Worm (Caenorhabditis elegans) whole organism, L3 larva: ENCODE results near the gene K09E4.1.

Source experiments
- R02D3.7 ChIP-seq: fragments of 150-350 bp; optimal IDR thresholded peaks from 2 replicates; lab custom pipeline; 2014; ENCODE audit warnings: missing biosample characterization, missing genetic modification characterization
- ZK546.5 ChIP-seq: sonication (generic microtip); optimal IDR thresholded peaks from 2 replicates; lab custom pipeline; 2017; ENCODE audit warnings: missing biosample characterization, missing genetic modification characterization
- aly-2 ChIP-seq: fragments of 150-350 bp; optimal IDR thresholded peaks from 2 replicates; lab custom pipeline; 2014; ENCODE audit warnings: missing biosample characterization, missing genetic modification characterization
- ceh-16 ChIP-seq: sonication (generic microtip); optimal IDR thresholded peaks from 2 replicates; lab custom pipeline; 2017; ENCODE audit warnings: missing biosample characterization, missing genetic modification characterization
- ceh-28 ChIP-seq: fragments of 150-350 bp; optimal IDR thresholded peaks from 2 replicates; lab custom pipeline; 2014; ENCODE audit warnings: missing biosample characterization, missing genetic modification reagents, missing genetic modification characterization
- ceh-82 ChIP-seq: fragments of 150-350 bp; optimal IDR thresholded peaks from 2 replicates; lab custom pipeline; 2014; ENCODE audit warnings: missing biosample characterization, missing genetic modification characterization
- ceh-9 ChIP-seq: sonication (generic microtip); optimal IDR thresholded peaks from 2 replicates; lab custom pipeline; 2018; ENCODE audit warnings: missing biosample characterization, missing genetic modification characterization
- daf-12 ChIP-seq: fragments of 150-350 bp; optimal IDR thresholded peaks from 2 replicates; lab custom pipeline; 2014; ENCODE audit warnings: missing biosample characterization, missing genetic modification reagents, missing genetic modification characterization
- egl-27 ChIP-seq: sonication (generic microtip); optimal IDR thresholded peaks from 4 replicates; lab custom pipeline; 2017; ENCODE audit warnings: missing biosample characterization, missing genetic modification reagents, missing genetic modification characterization
- egl-5 ChIP-seq: fragments of 150-350 bp; optimal IDR thresholded peaks from 2 replicates; lab custom pipeline; 2017; ENCODE audit warnings: missing biosample characterization, missing genetic modification reagents, missing genetic modification characterization, inconsistent platforms
- elt-1 ChIP-seq: fragments of 150-350 bp; optimal IDR thresholded peaks from 2 replicates; lab custom pipeline; 2014; ENCODE audit warnings: missing biosample characterization, missing genetic modification characterization
- elt-2 ChIP-seq: sonication (generic microtip); optimal IDR thresholded peaks from 2 replicates; lab custom pipeline; 2016; ENCODE audit warnings: missing genetic modification reagents, mild to moderate bottlenecking, missing genetic modification characterization, missing compliant biosample characterization
- elt-3 ChIP-seq, 3 experiments: fragments of 150-350 bp in 1 of 3; sonication (generic microtip) in 2 of 3; optimal IDR thresholded peaks; 2 replicates in 2 of 3; 4 replicates in 1 of 3; lab custom pipeline; 2014 to 2017; ENCODE audit warnings: missing biosample characterization in 3 of 3, missing genetic modification characterization in 3 of 3
- fkh-10 ChIP-seq: sonication (generic microtip); optimal IDR thresholded peaks from 2 replicates; lab custom pipeline; 2017; ENCODE audit warnings: missing biosample characterization, missing genetic modification reagents, missing genetic modification characterization
- fkh-2 ChIP-seq: fragments of 150-350 bp; optimal IDR thresholded peaks from 2 replicates; lab custom pipeline; 2014; ENCODE audit warnings: missing biosample characterization, missing genetic modification reagents, missing genetic modification characterization
- fos-1 ChIP-seq: fragments of 150-350 bp; optimal IDR thresholded peaks from 2 replicates; lab custom pipeline; 2014; ENCODE audit warnings: missing biosample characterization, missing genetic modification characterization
- hmg-11 ChIP-seq: sonication (generic microtip); optimal IDR thresholded peaks from 2 replicates; lab custom pipeline; 2016; ENCODE audit warnings: missing genetic modification characterization, missing compliant biosample characterization
- jun-1 ChIP-seq: fragments of 150-350 bp; optimal IDR thresholded peaks from 2 replicates; lab custom pipeline; 2014; ENCODE audit warnings: missing biosample characterization, missing genetic modification reagents, missing genetic modification characterization
- lin-15B ChIP-seq: fragments of 150-350 bp; optimal IDR thresholded peaks from 2 replicates; lab custom pipeline; 2014; ENCODE audit warnings: missing biosample characterization, missing genetic modification characterization
- lin-39 ChIP-seq: fragments of 150-350 bp; optimal IDR thresholded peaks from 2 replicates; lab custom pipeline; 2018; ENCODE audit warnings: missing biosample characterization, missing genetic modification reagents, missing genetic modification characterization
- lsy-12 ChIP-seq: sonication (generic microtip); optimal IDR thresholded peaks from 2 replicates; lab custom pipeline; 2016; ENCODE audit warnings: mild to moderate bottlenecking, missing genetic modification characterization, missing compliant biosample characterization
- mdl-1 ChIP-seq: fragments of 150-350 bp; optimal IDR thresholded peaks from 2 replicates; lab custom pipeline; 2014; ENCODE audit warnings: missing biosample characterization, missing genetic modification characterization
- mml-1 ChIP-seq: fragments of 150-350 bp; sonication (generic microtip); optimal IDR thresholded peaks from 3 replicates; lab custom pipeline; 2014; ENCODE audit warnings: missing biosample characterization, missing genetic modification characterization
- nfya-1 ChIP-seq: sonication (generic microtip); optimal IDR thresholded peaks from 2 replicates; lab custom pipeline; 2017; ENCODE audit warnings: missing genetic modification characterization, mild to moderate bottlenecking, missing compliant biosample characterization, antibody characterized with exemption, moderate library complexity; ENCODE audit not compliant: insufficient read depth
- nhr-23 ChIP-seq: fragments of 150-350 bp; optimal IDR thresholded peaks from 2 replicates; lab custom pipeline; 2014; ENCODE audit warnings: missing biosample characterization, missing genetic modification reagents, missing genetic modification characterization
- nhr-237 ChIP-seq: fragments of 150-350 bp; optimal IDR thresholded peaks from 2 replicates; lab custom pipeline; 2014; ENCODE audit warnings: missing biosample characterization, missing genetic modification characterization
- nhr-28 ChIP-seq: fragments of 150-350 bp; optimal IDR thresholded peaks from 2 replicates; lab custom pipeline; 2014; ENCODE audit warnings: missing biosample characterization, missing genetic modification characterization
- nhr-43 ChIP-seq: sonication (generic microtip); optimal IDR thresholded peaks from 2 replicates; lab custom pipeline; 2016; ENCODE audit warnings: mild to moderate bottlenecking, missing genetic modification characterization, missing compliant biosample characterization; ENCODE audit not compliant: poor library complexity, severe bottlenecking
- nhr-67 ChIP-seq: fragments of 150-350 bp; optimal IDR thresholded peaks from 2 replicates; lab custom pipeline; 2014; ENCODE audit warnings: missing biosample characterization, missing genetic modification characterization
- nhr-77 ChIP-seq: fragments of 150-350 bp; optimal IDR thresholded peaks from 2 replicates; lab custom pipeline; 2014; ENCODE audit warnings: missing biosample characterization, missing genetic modification characterization
- pqm-1 ChIP-seq: fragments of 150-350 bp; optimal IDR thresholded peaks from 2 replicates; lab custom pipeline; 2017; ENCODE audit warnings: missing biosample characterization, missing genetic modification characterization, inconsistent platforms
- skn-1 ChIP-seq: fragments of 150-350 bp; optimal IDR thresholded peaks from 2 replicates; lab custom pipeline; 2014; ENCODE audit warnings: missing biosample characterization, missing genetic modification characterization
- snpc-4 ChIP-seq: fragments of 150-350 bp; optimal IDR thresholded peaks from 2 replicates; lab custom pipeline; 2014; ENCODE audit warnings: missing biosample characterization, missing genetic modification characterization
- tbx-2 ChIP-seq: sonication (generic microtip); optimal IDR thresholded peaks from 2 replicates; lab custom pipeline; 2016; ENCODE audit warnings: mild to moderate bottlenecking, missing genetic modification characterization, missing compliant biosample characterization
- unc-39 ChIP-seq: sonication (generic microtip); optimal IDR thresholded peaks from 4 replicates; lab custom pipeline; 2017; ENCODE audit warnings: missing biosample characterization, missing genetic modification characterization
- unc-62 ChIP-seq: fragments of 150-350 bp; sonication (generic microtip); optimal IDR thresholded peaks from 4 replicates; lab custom pipeline; 2014; ENCODE audit warnings: missing biosample characterization, missing genetic modification reagents, missing genetic modification characterization
- zag-1 ChIP-seq: fragments of 150-350 bp; optimal IDR thresholded peaks from 2 replicates; lab custom pipeline; 2014; ENCODE audit warnings: missing biosample characterization, missing genetic modification characterization

K09E4.1 gene

DNA sequence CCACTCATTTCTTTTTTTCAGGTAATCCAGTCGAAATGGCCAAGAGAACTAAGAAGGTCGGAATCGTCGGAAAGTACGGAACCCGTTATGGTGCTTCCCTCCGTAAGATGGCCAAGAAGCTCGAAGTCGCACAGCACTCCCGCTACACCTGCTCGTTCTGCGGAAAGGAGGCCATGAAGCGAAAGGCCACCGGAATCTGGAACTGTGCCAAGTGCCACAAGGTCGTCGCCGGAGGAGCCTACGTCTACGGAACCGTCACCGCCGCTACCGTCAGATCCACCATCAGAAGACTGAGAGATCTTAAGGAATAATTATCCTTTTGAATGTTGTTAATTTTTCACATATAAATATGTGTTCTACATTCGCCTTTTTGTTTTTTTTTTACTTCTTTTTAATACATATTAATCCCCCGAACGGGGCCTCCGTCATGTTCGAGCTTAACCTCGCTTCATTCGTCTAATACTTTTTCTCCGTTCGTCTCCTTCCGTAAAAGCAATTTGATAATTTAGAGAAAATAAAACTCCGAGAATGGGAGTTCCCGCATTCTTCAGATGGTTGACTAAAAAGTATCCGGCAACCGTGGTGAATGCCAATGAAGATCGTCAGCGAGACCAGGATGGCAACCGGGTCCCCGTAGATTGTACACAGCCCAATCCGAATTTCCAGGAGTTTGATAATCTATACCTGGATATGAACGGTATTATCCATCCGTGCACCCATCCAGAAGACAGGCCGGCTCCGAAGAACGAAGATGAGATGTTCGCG is 17.8 kb downstream of the K09E4.1 start, which contains the start of the genes rpl-43 and xrn-2:
Gene rpl-43 (plus strand): TSS at position 36 of the 765 bp plus-strand sequence.
Gene xrn-2 (plus strand): TSS at position 510 of the 765 bp plus-strand sequence.
- no peak for TF ChIP-seq snpc-4
- TF ChIP-seq elt-1 = no peak
- TF ChIP-seq nhr-23 (tag; lab: Kevin White, UChicago) = no peak
- no peak for TF ChIP-seq ZK546.5 (tag; lab: Kevin White, UChicago)
- TF ChIP-seq nhr-28 (tag; lab: Kevin White, UChicago) = no peak
- TF ChIP-seq zag-1 = no peak
- no peak for TF ChIP-seq unc-62
- no peak for TF ChIP-seq ceh-82 (tag; lab: Kevin White, UChicago)
- TF ChIP-seq egl-27 (tag; lab: Kevin White, UChicago) = no peak
- peak; percentile 11 for TF ChIP-seq nhr-77 (tag; lab: Kevin White, UChicago)
- TF ChIP-seq hmg-11 (tag; lab: Kevin White, UChicago) = no peak
- no peak for TF ChIP-seq ceh-28
- peak; percentile 10 for TF ChIP-seq nhr-43 (tag; lab: Kevin White, UChicago)

DNA sequence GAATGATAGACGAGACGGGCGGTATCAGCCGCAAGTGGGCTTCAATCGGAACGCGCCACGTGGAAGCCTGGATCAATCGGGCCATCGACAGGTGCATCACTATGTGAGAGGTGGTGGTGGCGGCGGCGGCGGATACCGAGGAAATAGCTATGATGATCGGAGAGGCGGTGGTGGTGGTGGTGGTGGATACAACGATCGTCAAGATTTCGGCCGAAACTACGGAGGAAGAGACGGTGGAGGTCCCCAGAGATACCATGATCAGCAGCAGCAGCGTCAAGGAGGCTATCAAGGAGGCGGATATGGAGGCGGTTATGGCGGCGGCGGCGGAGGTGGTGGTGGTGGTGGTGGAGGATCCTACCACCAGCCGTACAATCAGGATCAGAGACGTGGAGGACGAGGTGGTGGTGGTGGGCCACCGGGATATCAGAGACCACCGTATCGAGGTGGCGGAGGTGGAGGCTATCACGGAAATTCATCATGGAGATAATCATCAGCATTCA is 27.8 kb downstream of the K09E4.1 start:
- TF ChIP-seq egl-5 = no peak
- TF ChIP-seq nhr-67 = no peak
- no peak for TF ChIP-seq fos-1 (tag; lab: Kevin White, UChicago)
- TF ChIP-seq elt-2 (tag; lab: Kevin White, UChicago) = no peak
- TF ChIP-seq ceh-28 = no peak
- TF ChIP-seq nhr-237 (tag; lab: Kevin White, UChicago) = no peak
- TF ChIP-seq lin-39 (tag; lab: Kevin White, UChicago) = no peak
- no peak for TF ChIP-seq R02D3.7 (tag; lab: Kevin White, UChicago)
- no peak for TF ChIP-seq nfya-1 (tag; lab: Kevin White, UChicago)

DNA sequence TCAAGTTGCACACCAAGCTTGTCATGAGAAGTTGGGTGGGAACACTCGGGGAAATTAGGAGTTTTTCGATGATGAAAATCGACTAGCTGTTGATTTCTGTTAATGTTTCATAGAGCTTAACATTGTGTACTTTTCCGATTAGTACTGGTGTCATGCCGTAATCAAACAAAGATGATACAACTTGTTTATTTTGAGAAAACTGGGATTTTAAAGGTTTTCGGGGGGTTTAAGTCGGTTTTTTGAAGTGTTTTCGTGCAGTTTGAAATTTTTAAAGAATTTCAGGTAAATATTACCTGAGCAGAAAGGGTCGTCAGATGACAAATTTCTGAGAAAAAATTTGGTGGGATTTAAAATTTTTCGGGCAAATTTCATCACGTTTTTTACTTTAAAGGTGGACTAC is 33.9 kb downstream of the K09E4.1 start, which contains the start of gene eat-2:
Gene eat-2 (minus strand): TSS at position 101 of the 400 bp plus-strand sequence.
- TF ChIP-seq pqm-1 = no peak
- TF ChIP-seq daf-12 (tag; lab: Kevin White, UChicago) = no peak
- no peak for TF ChIP-seq nhr-43 (tag; lab: Kevin White, UChicago)
- no peak for TF ChIP-seq ZK546.5 (tag; lab: Kevin White, UChicago)
- no peak for TF ChIP-seq hmg-11 (tag; lab: Kevin White, UChicago)
- no peak for TF ChIP-seq egl-5
- TF ChIP-seq aly-2 (tag; lab: Kevin White, UChicago) = no peak
- TF ChIP-seq fkh-10 (GFP tag; lab: Kevin White, UChicago) = no peak
- TF ChIP-seq lin-39 (tag; lab: Kevin White, UChicago) = no peak
- TF ChIP-seq fkh-2 = no peak
- TF ChIP-seq ceh-82 (tag; lab: Kevin White, UChicago) = no peak
- TF ChIP-seq R02D3.7 (tag; lab: Kevin White, UChicago) = no peak
- TF ChIP-seq unc-39 (tag; lab: Kevin White, UChicago) = no peak
- no peak for TF ChIP-seq tbx-2
- TF ChIP-seq snpc-4 = no peak
- no peak for TF ChIP-seq lin-15B (tag; lab: Kevin White, UChicago)
- no peak for TF ChIP-seq nhr-28 (tag; lab: Kevin White, UChicago)

DNA sequence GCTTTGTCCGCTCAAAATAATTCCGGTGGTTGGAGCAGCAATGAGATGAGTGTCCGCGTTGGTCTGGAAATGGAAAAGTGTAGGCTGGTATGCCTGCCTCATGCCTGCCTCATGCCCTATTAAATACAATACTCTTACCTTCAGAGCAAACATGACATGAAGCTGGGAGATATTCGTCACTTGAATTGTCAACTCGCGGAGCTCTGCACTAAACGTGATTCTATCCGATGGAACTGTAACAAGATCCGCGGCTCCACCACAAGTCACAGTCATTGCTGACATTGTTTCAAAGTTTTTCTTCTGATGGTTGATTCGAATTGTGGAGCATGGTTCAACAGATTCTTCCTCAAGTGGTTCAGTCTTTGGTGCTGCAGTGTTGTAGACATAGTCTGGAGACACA is 35.5 kb downstream of the K09E4.1 start:
- TF ChIP-seq nhr-67 = no peak
- TF ChIP-seq ZK546.5 (tag; lab: Kevin White, UChicago) = no peak
- TF ChIP-seq zag-1 = no peak
- no peak for TF ChIP-seq nhr-77 (tag; lab: Kevin White, UChicago)
- TF ChIP-seq lsy-12 = no peak
- TF ChIP-seq elt-1 = no peak
- no peak for TF ChIP-seq egl-5
- no peak for TF ChIP-seq elt-3 (tag; optimal IDR thresholded peaks at IDR 0.05; lab: Kevin White, UChicago)
- TF ChIP-seq mdl-1 (tag; lab: Kevin White, UChicago) = no peak
- no peak for TF ChIP-seq ceh-28

DNA sequence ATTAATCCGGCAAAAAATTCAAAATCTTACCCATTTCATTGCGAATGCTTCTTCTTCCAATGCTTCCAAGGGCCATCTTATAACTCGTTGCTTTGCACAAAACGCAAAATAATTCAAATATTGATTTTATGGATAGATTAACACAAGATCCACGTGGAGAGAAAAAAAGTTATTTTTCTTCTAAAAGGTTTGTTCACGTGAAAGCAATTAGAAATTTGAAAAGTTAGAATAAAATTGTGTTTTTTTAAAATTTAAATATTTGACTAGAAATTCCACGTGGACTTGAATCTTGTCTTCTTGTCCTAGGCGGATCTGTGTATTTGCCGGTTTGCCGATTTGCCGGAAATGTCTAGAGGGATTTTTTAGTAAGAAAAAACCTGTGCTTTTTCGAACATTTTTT is 37.5 kb downstream of the K09E4.1 start, which contains the start of gene Y48B6A.5:
Gene Y48B6A.5 (minus strand): TSS at position 101 of the 400 bp plus-strand sequence.
- no peak for TF ChIP-seq snpc-4
- TF ChIP-seq skn-1 (tag; lab: Kevin White, UChicago) = no peak
- no peak for TF ChIP-seq ceh-9
- TF ChIP-seq mml-1 (tag; lab: Kevin White, UChicago) = no peak
- no peak for TF ChIP-seq pqm-1
- no peak for TF ChIP-seq ceh-28
- no peak for TF ChIP-seq mdl-1 (tag; lab: Kevin White, UChicago)
- no peak for TF ChIP-seq elt-3 (tag; optimal IDR thresholded peaks at IDR 0.05; lab: Kevin White, UChicago)
- TF ChIP-seq lin-39 (tag; lab: Kevin White, UChicago) = no peak
- TF ChIP-seq fkh-10 (GFP tag; lab: Kevin White, UChicago) = no peak
- no peak for TF ChIP-seq ceh-16 (tag; lab: Kevin White, UChicago)
- no peak for TF ChIP-seq jun-1
- no peak for TF ChIP-seq elt-2 (tag; lab: Kevin White, UChicago)
- no peak for TF ChIP-seq ZK546.5 (tag; lab: Kevin White, UChicago)
- TF ChIP-seq, all 47 proteins: peak for 0
